Fruit fly (Drosophila melanogaster) whole organism, embryonic: ENCODE measurements around the gene Ctr1B.

Experiments
- Antp ChIP-seq: fragments of 200-800 bp; sonication (Bioruptor generic); optimal IDR thresholded peaks from 3 replicates; lab custom pipeline; 2016; ENCODE audit warnings: missing biosample characterization, missing genetic modification characterization
- Asciz ChIP-seq: fragments of 200-800 bp; sonication (Bioruptor generic); optimal IDR thresholded peaks from 2 replicates; lab custom pipeline; 2017; ENCODE audit warnings: missing biosample characterization, mild to moderate bottlenecking, missing genetic modification characterization, missing genetic modification reagents
- Awh ChIP-seq: fragments of 200-800 bp; sonication (Bioruptor generic); IDR thresholded peaks from 2 replicates; pipeline ENCODE4, ENCODE4 v1.3.6; 2022; ENCODE audit warnings: missing biosample characterization, missing genetic modification characterization
- BEAF-32 ChIP-seq: fragments of 200-800 bp; sonication (Bioruptor generic); optimal IDR thresholded peaks from 3 replicates; lab custom pipeline; 2017; ENCODE audit warnings: missing biosample characterization, missing genetic modification characterization, mild to moderate bottlenecking, moderate library complexity, missing genetic modification reagents
- CG1602 ChIP-seq: fragments of 200-800 bp; sonication (Bioruptor generic); optimal IDR thresholded peaks from 3 replicates; lab custom pipeline; 2016; ENCODE audit warnings: missing biosample characterization, missing genetic modification characterization
- CG1603 ChIP-seq: fragments of 200-800 bp; sonication (Bioruptor generic); optimal IDR thresholded peaks from 2 replicates; lab custom pipeline; 2019; ENCODE audit warnings: missing biosample characterization, mild to moderate bottlenecking, missing genetic modification characterization, moderate library complexity
- CG2116 ChIP-seq: fragments of 200-800 bp; sonication (Bioruptor generic); optimal IDR thresholded peaks from 3 replicates; lab custom pipeline; 2018; ENCODE audit warnings: missing biosample characterization, mild to moderate bottlenecking, missing genetic modification characterization
- CG2129 ChIP-seq: fragments of 200-800 bp; sonication (Bioruptor generic); IDR thresholded peaks from 2 replicates; pipeline ENCODE4 v1.3.6; 2022; ENCODE audit warnings: missing biosample characterization, missing genetic modification characterization; ENCODE audit not compliant: partially characterized antibody
- CG2712 ChIP-seq: fragments of 200-800 bp; optimal IDR thresholded peaks from 3 replicates; lab custom pipeline; 2019; ENCODE audit warnings: missing biosample characterization, mild to moderate bottlenecking, missing genetic modification characterization, moderate library complexity
- CG32532 ChIP-seq: fragments of 200-800 bp; sonication (Bioruptor generic); IDR thresholded peaks from 2 replicates; pipeline ENCODE4 v1.3.6; 2022; ENCODE audit warnings: missing biosample characterization, missing genetic modification characterization
- CG32772 ChIP-seq: fragments of 200-800 bp; sonication (Bioruptor generic); IDR thresholded peaks from 2 replicates; pipeline ENCODE4 v1.3.6; 2022; ENCODE audit warnings: missing biosample characterization, missing genetic modification characterization
- CG3847 ChIP-seq: fragments of 200-800 bp; sonication (Bioruptor generic); IDR thresholded peaks from 2 replicates; pipeline ENCODE4 v1.3.6; 2022; ENCODE audit warnings: missing biosample characterization, missing genetic modification characterization
- CG4404 ChIP-seq: fragments of 200-800 bp; sonication (Bioruptor generic); IDR thresholded peaks from 2 replicates; pipeline ENCODE4 v1.3.6; 2022; ENCODE audit warnings: missing biosample characterization, missing genetic modification characterization
- CG7271 ChIP-seq: fragments of 200-800 bp; sonication (Bioruptor generic); optimal IDR thresholded peaks from 2 replicates; lab custom pipeline; 2018; ENCODE audit warnings: missing biosample characterization, mild to moderate bottlenecking, missing genetic modification characterization, moderate library complexity
- CG7963 ChIP-seq: fragments of 200-800 bp; sonication (Bioruptor generic); IDR thresholded peaks from 3 replicates; pipeline ENCODE4 v1.3.6; 2022; ENCODE audit warnings: missing biosample characterization, missing genetic modification characterization; ENCODE audit not compliant: partially characterized antibody
- Camta ChIP-seq: fragments of 200-800 bp; sonication (Bioruptor generic); optimal IDR thresholded peaks from 2 replicates; lab custom pipeline; 2016; ENCODE audit warnings: missing biosample characterization, missing genetic modification characterization
- Dll ChIP-seq: fragments of 200-800 bp; sonication (Bioruptor generic); IDR thresholded peaks from 4 replicates; pipeline ENCODE4 v1.3.6; 2022; ENCODE audit warnings: missing biosample characterization, missing genetic modification characterization; ENCODE audit not compliant: partially characterized antibody
- Dref ChIP-seq: fragments of 200-800 bp; sonication (Bioruptor generic); IDR thresholded peaks from 2 replicates; pipeline ENCODE4 v1.3.6; 2022; ENCODE audit warnings: missing biosample characterization, missing genetic modification characterization
- E2f2 ChIP-seq: fragments of 200-800 bp; sonication (Bioruptor generic); IDR thresholded peaks from 2 replicates; pipeline ENCODE4 v1.3.6; 2022; ENCODE audit warnings: missing biosample characterization, missing genetic modification characterization
- Ets97D ChIP-seq: fragments of 200-800 bp; sonication (Bioruptor generic); optimal IDR thresholded peaks from 3 replicates; lab custom pipeline; 2016; ENCODE audit warnings: missing biosample characterization, missing genetic modification characterization
- Fer1 ChIP-seq: fragments of 200-800 bp; sonication (Bioruptor generic); optimal IDR thresholded peaks from 2 replicates; lab custom pipeline; 2017; ENCODE audit warnings: missing biosample characterization, mild to moderate bottlenecking, missing genetic modification characterization
- Hr3 ChIP-seq: fragments of 200-800 bp; sonication (Bioruptor generic); optimal IDR thresholded peaks from 3 replicates; lab custom pipeline; 2016; ENCODE audit warnings: missing biosample characterization, missing genetic modification characterization
- Lhr ChIP-seq: fragments of 200-800 bp; sonication (Bioruptor generic); optimal IDR thresholded peaks from 3 replicates; lab custom pipeline; 2017; ENCODE audit warnings: mild to moderate bottlenecking, missing biosample characterization, missing genetic modification reagents, missing genetic modification characterization
- Lpt ChIP-seq: fragments of >200 bp; optimal IDR thresholded peaks from 2 replicates; lab custom pipeline; 2018; ENCODE audit warnings: missing biosample characterization, missing genetic modification characterization
- MBD-R2 ChIP-seq: fragments of 200-800 bp; sonication (Bioruptor generic); IDR thresholded peaks from 2 replicates; pipeline ENCODE4 v1.3.6; 2022; ENCODE audit warnings: missing biosample characterization, missing genetic modification characterization
- MESR4 ChIP-seq: fragments of 200-800 bp; sonication (Bioruptor generic); optimal IDR thresholded peaks from 2 replicates; lab custom pipeline; 2018; ENCODE audit warnings: missing biosample characterization, mild to moderate bottlenecking, missing genetic modification characterization, moderate library complexity
- Med ChIP-seq: fragments of 200-800 bp; sonication (Bioruptor generic); peaks from one replicate; lab custom pipeline; 2016; ENCODE audit warnings: missing biosample characterization, missing genetic modification characterization, mild to moderate bottlenecking, inconsistent platforms, moderate library complexity
- Nf-YB ChIP-seq: fragments of 200-800 bp; sonication (Bioruptor generic); optimal IDR thresholded peaks from 3 replicates; lab custom pipeline; 2019; ENCODE audit warnings: missing biosample characterization, mild to moderate bottlenecking, missing genetic modification characterization, moderate library complexity
- Nf-YC ChIP-seq: fragments of 200-800 bp; optimal IDR thresholded peaks from 3 replicates; lab custom pipeline; 2019; ENCODE audit warnings: missing biosample characterization, mild to moderate bottlenecking, missing genetic modification characterization, moderate library complexity
- Opbp ChIP-seq: fragments of 200-800 bp; sonication (Bioruptor generic); IDR thresholded peaks from 3 replicates; pipeline ENCODE4 v1.3.6; 2022; ENCODE audit warnings: missing biosample characterization, missing genetic modification characterization; ENCODE audit not compliant: partially characterized antibody
- Ptx1 ChIP-seq: fragments of 200-800 bp; sonication (Bioruptor generic); IDR thresholded peaks from 2 replicates; pipeline ENCODE4 v1.3.6; 2022; ENCODE audit warnings: missing biosample characterization, missing genetic modification characterization
- Sin3A ChIP-seq: fragments of >200 bp; optimal IDR thresholded peaks from 2 replicates; lab custom pipeline; 2018
- Sry-δ ChIP-seq: fragments of 200-800 bp; sonication (Bioruptor generic); optimal IDR thresholded peaks from 2 replicates; lab custom pipeline; 2016; ENCODE audit warnings: missing biosample characterization, missing genetic modification characterization
- YL-1 ChIP-seq: fragments of 200-800 bp; sonication (Bioruptor generic); optimal IDR thresholded peaks from 3 replicates; lab custom pipeline; 2017; ENCODE audit warnings: missing biosample characterization, mild to moderate bottlenecking, missing genetic modification characterization
- br ChIP-seq: fragments of >200 bp; optimal IDR thresholded peaks from 2 replicates; lab custom pipeline; 2017
- chm ChIP-seq: fragments of 200-800 bp; sonication (Bioruptor generic); IDR thresholded peaks from 2 replicates; pipeline ENCODE4 v1.3.6; 2022; ENCODE audit warnings: missing biosample characterization, missing genetic modification characterization
- cwo ChIP-seq: fragments of 200-800 bp; sonication (Bioruptor generic); optimal IDR thresholded peaks from 3 replicates; lab custom pipeline; 2017; ENCODE audit warnings: missing biosample characterization, missing genetic modification characterization, mild to moderate bottlenecking, moderate library complexity, missing genetic modification reagents
- fd3F ChIP-seq: fragments of 200-800 bp; sonication (Bioruptor generic); optimal IDR thresholded peaks from 2 replicates; lab custom pipeline; 2018; ENCODE audit warnings: missing biosample characterization, mild to moderate bottlenecking, missing genetic modification characterization, moderate library complexity
- fd96Cb ChIP-seq: fragments of 200-800 bp; sonication (Bioruptor generic); optimal IDR thresholded peaks from 2 replicates; lab custom pipeline; 2018; ENCODE audit warnings: missing biosample characterization, mild to moderate bottlenecking, missing genetic modification characterization, moderate library complexity
- gsb ChIP-seq: fragments of 200-800 bp; sonication (Bioruptor generic); IDR thresholded peaks from 2 replicates; pipeline ENCODE4 v1.3.6; 2022; ENCODE audit warnings: missing biosample characterization, missing genetic modification characterization
- hbn ChIP-seq: fragments of 200-800 bp; sonication (Bioruptor generic); IDR thresholded peaks from 2 replicates; pipeline ENCODE4 v1.3.6; 2022; ENCODE audit warnings: missing biosample characterization, missing genetic modification characterization; ENCODE audit not compliant: partially characterized antibody
- knrl ChIP-seq: fragments of 200-800 bp; sonication (Bioruptor generic); IDR thresholded peaks from 3 replicates; pipeline ENCODE4 v1.3.6; 2022; ENCODE audit warnings: missing biosample characterization, missing genetic modification characterization; ENCODE audit not compliant: partially characterized antibody
- mirr ChIP-seq: fragments of 200-800 bp; sonication (Bioruptor generic); optimal IDR thresholded peaks from 3 replicates; lab custom pipeline; 2018; ENCODE audit warnings: missing biosample characterization, mild to moderate bottlenecking, missing genetic modification characterization
- nmo ChIP-seq: fragments of 200-800 bp; sonication (Bioruptor generic); optimal IDR thresholded peaks from 2 replicates; lab custom pipeline; 2018; ENCODE audit warnings: missing biosample characterization, mild to moderate bottlenecking, missing genetic modification characterization, moderate library complexity
- phol ChIP-seq: fragments of 200-800 bp; sonication (Bioruptor generic); optimal IDR thresholded peaks from 3 replicates; lab custom pipeline; 2018; ENCODE audit warnings: missing biosample characterization, mild to moderate bottlenecking, missing genetic modification characterization, moderate library complexity
- sd ChIP-seq: fragments of 200-800 bp; sonication (Bioruptor generic); optimal IDR thresholded peaks from 3 replicates; lab custom pipeline; 2018; ENCODE audit warnings: missing biosample characterization, mild to moderate bottlenecking, missing genetic modification characterization, moderate library complexity
- sens ChIP-seq: fragments of 200-800 bp; sonication (Bioruptor generic); peaks from one replicate; lab custom pipeline; 2016; ENCODE audit warnings: missing biosample characterization, missing genetic modification characterization
- sisA ChIP-seq: fragments of 200-800 bp; sonication (Bioruptor generic); IDR thresholded peaks from 2 replicates; pipeline ENCODE4 v1.3.6; 2022; ENCODE audit warnings: missing biosample characterization, missing genetic modification characterization
- tna ChIP-seq: fragments of 200-800 bp; sonication (Bioruptor generic); IDR thresholded peaks from 2 replicates; pipeline ENCODE4 v1.3.6; 2022; ENCODE audit warnings: missing biosample characterization, missing genetic modification characterization; ENCODE audit not compliant: partially characterized antibody
- trem ChIP-seq: fragments of 200-800 bp; optimal IDR thresholded peaks from 3 replicates; lab custom pipeline; 2019; ENCODE audit warnings: missing biosample characterization, mild to moderate bottlenecking, missing genetic modification characterization, moderate library complexity
- vnd ChIP-seq: fragments of 200-800 bp; sonication (Bioruptor generic); IDR thresholded peaks from 3 replicates; pipeline ENCODE4 v1.3.6; 2022; ENCODE audit warnings: missing biosample characterization, missing genetic modification characterization; ENCODE audit not compliant: partially characterized antibody

Gene Ctr1B

DNA sequence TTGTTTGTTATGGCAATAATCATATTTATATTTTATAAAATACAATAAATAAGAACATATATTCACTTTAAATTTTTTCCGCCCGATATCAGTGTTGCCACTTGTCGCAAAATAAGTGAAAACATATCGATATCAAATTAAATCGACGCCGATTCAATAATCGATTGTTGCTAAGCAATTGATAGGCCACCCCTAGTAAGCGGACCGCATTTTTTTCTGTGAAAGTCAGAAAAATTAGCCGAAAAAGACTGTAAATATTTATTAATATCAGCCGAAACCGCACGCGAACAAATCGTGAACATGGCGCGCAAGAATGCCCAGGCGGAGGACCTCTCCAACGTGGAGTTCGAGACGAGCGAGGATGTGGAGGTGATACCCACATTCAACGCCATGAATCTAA, 4.4 kb upstream of the Ctr1B start, which contains the start of gene CG7483 (continued):
- peak; percentile 82; the same call in 2 of the 3 replicates for TF ChIP-seq Opbp
- TF ChIP-seq sd (tag; lab: Kevin White, UChicago) = peak; percentile 56
- peak; percentile 65 for TF ChIP-seq tna (GFP tag; lab: Robert Waterston, UW)
- TF ChIP-seq Sin3A (lab: Kevin White, UChicago) = peak; percentile 34
- TF ChIP-seq Lpt (GFP tag; lab: Kevin White, UChicago) = no peak
- peak; percentile 64 for TF ChIP-seq Med
- peak; percentile 58 for TF ChIP-seq trem
- peak; percentile 89 for TF ChIP-seq Dll
- TF ChIP-seq gsb (GFP tag; lab: Robert Waterston, UW) = no peak
- no peak for TF ChIP-seq CG4404 (GFP tag; lab: Robert Waterston, UW)
- TF ChIP-seq CG1602 (GFP tag; lab: Kevin White, UChicago) = no peak
- no peak for TF ChIP-seq sisA (GFP tag; lab: Robert Waterston, UW)
- TF ChIP-seq fd3F (GFP tag; lab: Kevin White, UChicago) = no peak
- no peak for TF ChIP-seq Camta (GFP tag; lab: Kevin White, UChicago)
- TF ChIP-seq fd96Cb (tag; lab: Kevin White, UChicago) = no peak
- TF ChIP-seq Ets97D (GFP tag; lab: Kevin White, UChicago) = peak; percentile 20
- TF ChIP-seq CG32772 (GFP tag; lab: Robert Waterston, UW) = no peak
- TF ChIP-seq cwo (GFP tag; lab: Kevin White, UChicago) = no peak
- TF ChIP-seq chm (GFP tag; lab: Robert Waterston, UW) = no peak
- peak; percentile 22 for TF ChIP-seq CG2712 (tag; lab: Kevin White, UChicago)
- no peak for TF ChIP-seq mirr (GFP tag; lab: Kevin White, UChicago)
- TF ChIP-seq CG2129 (GFP tag; lab: Robert Waterston, UW) = peak; percentile 66
- TF ChIP-seq Dref = peak; percentile 97
- peak; percentile 70 for TF ChIP-seq CG2116 (GFP tag; lab: Kevin White, UChicago)
- TF ChIP-seq Antp (GFP tag; lab: Kevin White, UChicago) = no peak
- TF ChIP-seq CG32532 (GFP tag; lab: Robert Waterston, UW) = no peak
- no peak for TF ChIP-seq Nf-YB
- TF ChIP-seq vnd (GFP tag; lab: Robert Waterston, UW) = peak; percentile 75
- TF ChIP-seq E2f2 = peak; percentile 98
- TF ChIP-seq CG3847 (GFP tag; lab: Robert Waterston, UW) = no peak
- TF ChIP-seq YL-1 (GFP tag; lab: Kevin White, UChicago) = peak; percentile 75
- no peak for TF ChIP-seq Asciz
- no peak for TF ChIP-seq Awh (GFP tag; lab: Robert Waterston, UW)
- TF ChIP-seq phol = peak; percentile 22
- TF ChIP-seq nmo (GFP tag; lab: Kevin White, UChicago) = peak; percentile 22
- peak; percentile 21 for TF ChIP-seq Lhr (GFP tag; lab: Kevin White, UChicago)
- peak; percentile 87 for TF ChIP-seq hbn
- TF ChIP-seq Sry-δ (GFP tag; lab: Kevin White, UChicago) = peak; percentile 87
- peak; percentile 13 for TF ChIP-seq CG1603 (tag; lab: Kevin White, UChicago)
- TF ChIP-seq Fer1 = peak; percentile 26
- no peak for TF ChIP-seq br
- no peak for TF ChIP-seq Hr3 (GFP tag; lab: Kevin White, UChicago)
- peak; percentile 60 for TF ChIP-seq sens
- TF ChIP-seq CG7271 (tag; lab: Kevin White, UChicago) = peak; percentile 3
- peak; percentile 34 for TF ChIP-seq Nf-YC (tag; lab: Kevin White, UChicago)
- TF ChIP-seq BEAF-32 (GFP tag; lab: Kevin White, UChicago) = peak; percentile 80
- TF ChIP-seq MESR4 (GFP tag; lab: Kevin White, UChicago) = peak; percentile 93
- TF ChIP-seq knrl (GFP tag; lab: Robert Waterston, UW) = peak; percentile 78
- TF ChIP-seq CG7963 (GFP tag; lab: Robert Waterston, UW) = peak; percentile 71
- peak; percentile 62 for TF ChIP-seq MBD-R2 (GFP tag; lab: Robert Waterston, UW)
- TF ChIP-seq Ptx1 = no peak
